Fruit fly (Drosophila melanogaster): ENCODE measurements around the gene CG5885.
A peak's percentile ranks its signal among the peaks of the same experiment; 100 is the strongest.

CG5885 gene

dm6 chr2L:9887856-9888269 is 30.3 kb downstream of the CG5885 start, which contains the start of gene Fkbp59 (continued):
- TF ChIP-seq Bgb (GFP tag; IDR thresholded peaks at IDR 0.05; ENCODE audit: partially characterized antibody) (peak; percentile 97), CG3995 (GFP tag; optimal IDR thresholded peaks at IDR 0.05) (no peak), gro (GFP tag; optimal IDR thresholded peaks at IDR 0.05) (peak; percentile 21), caup (GFP tag; optimal IDR thresholded peaks at IDR 0.05; ENCODE audit: severe bottlenecking) (no peak), CG10147 (GFP tag; optimal IDR thresholded peaks at IDR 0.05) (no peak), ken (GFP tag; IDR thresholded peaks at IDR 0.05) (no peak), nerfin-1 (tag; optimal IDR thresholded peaks at IDR 0.05) (no peak), inv (GFP tag; IDR thresholded peaks at IDR 0.05; ENCODE audit: partially characterized antibody) (peak; percentile 55), CG4707 (GFP tag; optimal IDR thresholded peaks at IDR 0.05) (no peak), kay (GFP tag; optimal IDR thresholded peaks at IDR 0.05) (no peak), Mad (GFP tag; optimal IDR thresholded peaks at IDR 0.05) (no peak), CG10979 (tag; optimal IDR thresholded peaks at IDR 0.05) (no peak), CG4854 (GFP tag; optimal IDR thresholded peaks at IDR 0.05) (no peak), sna (GFP tag; IDR thresholded peaks at IDR 0.05; ENCODE audit: partially characterized antibody) (peak; percentile 69), slbo (GFP tag; IDR thresholded peaks at IDR 0.05) (peak; percentile 31; the same call in 1 of the 2 replicates), CG9437 (GFP tag; optimal IDR thresholded peaks at IDR 0.05) (no peak), CG32532 (GFP tag; IDR thresholded peaks at IDR 0.05) (peak; percentile 15; the same call in 1 of the 2 replicates), Myb (GFP tag; optimal IDR thresholded peaks at IDR 0.05) (peak; percentile 39), Bdp1 (GFP tag; optimal IDR thresholded peaks at IDR 0.05) (no peak), MTF-1 (GFP tag; optimal IDR thresholded peaks at IDR 0.05; ENCODE audit: borderline replicate concordance) (peak; percentile 92), CkIIα-i1 (GFP tag; IDR thresholded peaks at IDR 0.05) (no peak), CG7839 (tag; optimal IDR thresholded peaks at IDR 0.05) (peak; percentile 15), Lhr (GFP tag; optimal IDR thresholded peaks at IDR 0.05) (peak; percentile 58), CG12942 (GFP tag; optimal IDR thresholded peaks at IDR 0.05) (no peak), Dp (GFP tag; optimal IDR thresholded peaks at IDR 0.05) (peak; percentile 42), trem (tag; optimal IDR thresholded peaks at IDR 0.05) (peak; percentile 27), Awh (GFP tag; IDR thresholded peaks at IDR 0.05) (no peak), CG10543 (GFP tag; optimal IDR thresholded peaks at IDR 0.05) (no peak), CG10431 (GFP tag; optimal IDR thresholded peaks at IDR 0.05) (no peak), fd3F (GFP tag; optimal IDR thresholded peaks at IDR 0.05) (no peak), CG2712 (tag; optimal IDR thresholded peaks at IDR 0.05) (peak; percentile 51), CG12391 (tag; optimal IDR thresholded peaks at IDR 0.05) (peak; percentile 22), Ets97D (GFP tag; optimal IDR thresholded peaks at IDR 0.05) (peak; percentile 23)

- no peak for TF ChIP-seq pita (GFP tag; optimal IDR thresholded peaks at IDR 0.05)
- peak; percentile 10 for TF ChIP-seq Ets65A (GFP tag)
- no peak for TF ChIP-seq CG8359 (GFP tag; optimal IDR thresholded peaks at IDR 0.05; ENCODE audit: borderline replicate concordance)
- TF ChIP-seq CG1792 (GFP tag; optimal IDR thresholded peaks at IDR 0.05), result no peak
- TF ChIP-seq sens-2 (GFP tag; IDR thresholded peaks at IDR 0.05), result no peak
- no peak for TF ChIP-seq Bteb2 (GFP tag; optimal IDR thresholded peaks at IDR 0.05)
- TF ChIP-seq CG2129 (GFP tag; IDR thresholded peaks at IDR 0.05; ENCODE audit: partially characterized antibody), result no peak
- no peak for TF ChIP-seq CG1832 (GFP tag; optimal IDR thresholded peaks at IDR 0.05)
- no peak for TF ChIP-seq Sox102F (GFP tag; optimal IDR thresholded peaks at IDR 0.05)
- no peak for TF ChIP-seq CG43689 (GFP tag; IDR thresholded peaks at IDR 0.05)
- TF ChIP-seq CG7963 (GFP tag; IDR thresholded peaks at IDR 0.05; ENCODE audit: partially characterized antibody), result no peak
- TF ChIP-seq chinmo (GFP tag; IDR thresholded peaks at IDR 0.05; ENCODE audit: partially characterized antibody), result 0 out of 4 replicates have a peak, but pooled peaks have one; percentile 54
- peak; percentile 92 for TF ChIP-seq z (GFP tag; IDR thresholded peaks at IDR 0.05)
- no peak for TF ChIP-seq CG9437 (GFP tag; optimal IDR thresholded peaks at IDR 0.05)
- TF ChIP-seq CG32767 (GFP tag; IDR thresholded peaks at IDR 0.05), result no peak
- TF ChIP-seq CG14860 (GFP tag; IDR thresholded peaks at IDR 0.05; ENCODE audit: partially characterized antibody), result no peak
- no peak for TF ChIP-seq HmgD (GFP tag; optimal IDR thresholded peaks at IDR 0.05)
- no peak for TF ChIP-seq zf30C (GFP tag; optimal IDR thresholded peaks at IDR 0.05)
- TF ChIP-seq ato (GFP tag; IDR thresholded peaks at IDR 0.05; ENCODE audit: partially characterized antibody), result no peak
Measured at dm6 chr2L:9886086-9886485, 32.0 kb downstream of the CG5885 start, which contains the start of gene nAChRalpha6. nAChRalpha6 (minus strand) TSS chr2L:9886250.
